Worm (Caenorhabditis elegans) whole organism, L1 larva: ENCODE data around the gene rnp-2.

ENCODE experiments used
- C16A3.4 ChIP-seq: fragments of 150-350 bp; optimal IDR thresholded peaks from 2 replicates; lab custom pipeline; 2014; ENCODE audit warnings: missing biosample characterization, missing genetic modification characterization
- F16B12.6 ChIP-seq: fragments of 150-350 bp; optimal IDR thresholded peaks from 2 replicates; lab custom pipeline; 2014; ENCODE audit warnings: missing biosample characterization, missing genetic modification characterization
- Y116A8C.19 ChIP-seq: sonication (generic microtip); optimal IDR thresholded peaks from 2 replicates; lab custom pipeline; 2016; ENCODE audit warnings: missing compliant biosample characterization, missing genetic modification characterization, borderline replicate concordance
- alr-1 ChIP-seq: fragments of 200-800 bp; sonication (Bioruptor generic); optimal IDR thresholded peaks from 2 replicates; lab custom pipeline; 2018; ENCODE audit warnings: borderline replicate concordance, mild to moderate bottlenecking, missing genetic modification characterization, missing compliant biosample characterization
- aly-2 ChIP-seq: fragments of 150-350 bp; optimal IDR thresholded peaks from 2 replicates; lab custom pipeline; 2014; ENCODE audit warnings: missing biosample characterization, missing genetic modification characterization
- ceh-8 ChIP-seq: fragments of 200-800 bp; sonication (Bioruptor generic); optimal IDR thresholded peaks from 2 replicates; lab custom pipeline; 2018; ENCODE audit warnings: mild to moderate bottlenecking, missing genetic modification characterization, moderate library complexity, missing compliant biosample characterization
- ceh-90 ChIP-seq: sonication (generic microtip); optimal IDR thresholded peaks from 2 replicates; lab custom pipeline; 2016; ENCODE audit warnings: missing genetic modification characterization, missing compliant biosample characterization
- dpl-1 ChIP-seq, 3 experiments: fragments of 150-350 bp in 2 of 3; sonication (generic microtip) in 1 of 3; optimal IDR thresholded peaks; 2 replicates each; lab custom pipeline; 2014 to 2017; ENCODE audit warnings: missing biosample characterization in 3 of 3, missing genetic modification characterization in 3 of 3, missing genetic modification reagents in 3 of 3
- efl-3 ChIP-seq: fragments of 200-800 bp; sonication (Bioruptor generic); optimal IDR thresholded peaks from 2 replicates; lab custom pipeline; 2018; ENCODE audit warnings: mild to moderate bottlenecking, missing genetic modification characterization, missing compliant biosample characterization
- egl-27 ChIP-seq, 2 experiments: fragments of 150-350 bp in 1 of 2; sonication (generic microtip); optimal IDR thresholded peaks; 3 replicates each; lab custom pipeline; 2017 to 2018; ENCODE audit warnings: missing biosample characterization in 2 of 2, missing genetic modification characterization in 2 of 2, missing genetic modification reagents in 2 of 2
- elt-3 ChIP-seq, 6 experiments: fragments of 150-350 bp in 1 of 6; sonication (generic microtip); optimal IDR thresholded peaks; 2 replicates each; lab custom pipeline; 2017 to 2018; ENCODE audit warnings: missing biosample characterization in 6 of 6, missing genetic modification characterization in 6 of 6, inconsistent platforms in 1 of 6
- fkh-10 ChIP-seq: sonication (generic microtip); optimal IDR thresholded peaks from 2 replicates; lab custom pipeline; 2017; ENCODE audit warnings: missing biosample characterization, missing genetic modification reagents, missing genetic modification characterization
- grh-1 ChIP-seq: fragments of 200-800 bp; sonication (Bioruptor generic); IDR thresholded peaks from 2 replicates; pipeline ENCODE4 v1.3.6; 2022; ENCODE audit warnings: missing genetic modification reagents, missing genetic modification characterization, missing compliant biosample characterization
- hlh-17 ChIP-seq: fragments of 200-800 bp; sonication (Bioruptor generic); optimal IDR thresholded peaks from 2 replicates; lab custom pipeline; 2018; ENCODE audit warnings: missing genetic modification characterization, mild to moderate bottlenecking, missing compliant biosample characterization, moderate library complexity, borderline replicate concordance
- hpl-2 ChIP-seq: fragments of 150-350 bp; optimal IDR thresholded peaks from 2 replicates; lab custom pipeline; 2014; ENCODE audit warnings: missing biosample characterization, missing genetic modification reagents, missing genetic modification characterization
- irx-1 ChIP-seq: sonication (generic microtip); optimal IDR thresholded peaks from 2 replicates; lab custom pipeline; 2016; ENCODE audit warnings: missing genetic modification characterization, missing compliant biosample characterization
- lin-14 ChIP-seq: fragments of 200-800 bp; sonication (Bioruptor generic); optimal IDR thresholded peaks from 2 replicates; lab custom pipeline; 2018; ENCODE audit warnings: mild to moderate bottlenecking, missing genetic modification characterization, moderate library complexity, missing compliant biosample characterization
- lin-35 ChIP-seq, 2 experiments: fragments of 150-350 bp; optimal IDR thresholded peaks; 2 replicates each; lab custom pipeline; 2014; ENCODE audit warnings: missing biosample characterization in 2 of 2, missing genetic modification characterization in 2 of 2, missing genetic modification reagents in 2 of 2
- lin-39 ChIP-seq: fragments of 150-350 bp; optimal IDR thresholded peaks from 2 replicates; lab custom pipeline; 2014; ENCODE audit warnings: missing biosample characterization, missing genetic modification reagents, missing genetic modification characterization
- mdl-1 ChIP-seq, 2 experiments: fragments of 150-350 bp; optimal IDR thresholded peaks; 2 replicates each; lab custom pipeline; 2014 to 2017; ENCODE audit warnings: missing biosample characterization in 2 of 2, missing genetic modification characterization in 2 of 2, inconsistent platforms in 1 of 2
- mef-2 ChIP-seq: fragments of 150-350 bp; optimal IDR thresholded peaks from 2 replicates; lab custom pipeline; 2014; ENCODE audit warnings: missing biosample characterization, missing genetic modification characterization
- mep-1 ChIP-seq: fragments of 150-350 bp; optimal IDR thresholded peaks from 2 replicates; lab custom pipeline; 2014; ENCODE audit warnings: missing biosample characterization, missing genetic modification characterization
- nhr-11 ChIP-seq: fragments of 150-350 bp; optimal IDR thresholded peaks from 2 replicates; lab custom pipeline; 2014; ENCODE audit warnings: missing biosample characterization, missing genetic modification characterization
- nhr-19 ChIP-seq: fragments of 200-800 bp; sonication (Bioruptor generic); conservative IDR thresholded peaks from 2 replicates; pipeline ENCODE4 v1.3.6; 2022; ENCODE audit warnings: missing genetic modification characterization, missing compliant biosample characterization
- nhr-20 ChIP-seq: sonication (generic microtip); optimal IDR thresholded peaks from 2 replicates; lab custom pipeline; 2016; ENCODE audit warnings: mild to moderate bottlenecking, missing genetic modification characterization, missing compliant biosample characterization
- nhr-47 ChIP-seq: sonication (generic microtip); optimal IDR thresholded peaks from 2 replicates; lab custom pipeline; 2016; ENCODE audit warnings: mild to moderate bottlenecking, missing genetic modification characterization, moderate library complexity, missing compliant biosample characterization
- nhr-77 ChIP-seq: fragments of 150-350 bp; optimal IDR thresholded peaks from 2 replicates; lab custom pipeline; 2014; ENCODE audit warnings: missing biosample characterization, missing genetic modification characterization
- pax-3 ChIP-seq: fragments of 200-800 bp; sonication (Bioruptor generic); optimal IDR thresholded peaks from 2 replicates; lab custom pipeline; 2018; ENCODE audit warnings: mild to moderate bottlenecking, missing genetic modification characterization, moderate library complexity, missing compliant biosample characterization
- pqm-1 ChIP-seq: sonication (generic microtip); optimal IDR thresholded peaks from 3 replicates; lab custom pipeline; 2017; ENCODE audit warnings: missing biosample characterization, missing genetic modification characterization
- snpc-4 ChIP-seq: fragments of 150-350 bp; optimal IDR thresholded peaks from 2 replicates; lab custom pipeline; 2014; ENCODE audit warnings: missing biosample characterization, missing genetic modification characterization
- sox-4 ChIP-seq: sonication (generic microtip); optimal IDR thresholded peaks from 2 replicates; lab custom pipeline; 2016; ENCODE audit warnings: missing genetic modification characterization, missing compliant biosample characterization
- sptf-1 ChIP-seq: fragments of 150-350 bp; optimal IDR thresholded peaks from 2 replicates; lab custom pipeline; 2014; ENCODE audit warnings: missing biosample characterization, missing genetic modification characterization
- sup-37 ChIP-seq: fragments of 200-800 bp; sonication (Bioruptor generic); optimal IDR thresholded peaks from 2 replicates; lab custom pipeline; 2018; ENCODE audit warnings: mild to moderate bottlenecking, missing genetic modification characterization, missing compliant biosample characterization
- tbx-2 ChIP-seq: sonication (generic microtip); optimal IDR thresholded peaks from 2 replicates; lab custom pipeline; 2016; ENCODE audit warnings: missing genetic modification characterization, missing compliant biosample characterization
- unc-62 ChIP-seq: fragments of 150-350 bp; optimal IDR thresholded peaks from 2 replicates; lab custom pipeline; 2014; ENCODE audit warnings: missing biosample characterization, missing genetic modification reagents, missing genetic modification characterization
- vab-15 ChIP-seq: sonication (generic microtip); optimal IDR thresholded peaks from 2 replicates; lab custom pipeline; 2017; ENCODE audit warnings: missing genotype, mild to moderate bottlenecking, missing genetic modification characterization, missing compliant biosample characterization
- zip-4 ChIP-seq: fragments of 200-800 bp; sonication (Bioruptor generic); optimal IDR thresholded peaks from 2 replicates; lab custom pipeline; 2018; ENCODE audit warnings: mild to moderate bottlenecking, missing genetic modification characterization, moderate library complexity, missing compliant biosample characterization
- ztf-4 ChIP-seq: fragments of 150-350 bp; optimal IDR thresholded peaks from 2 replicates; lab custom pipeline; 2014; ENCODE audit warnings: missing biosample characterization, missing genetic modification characterization

The rnp-2 gene

DNA sequence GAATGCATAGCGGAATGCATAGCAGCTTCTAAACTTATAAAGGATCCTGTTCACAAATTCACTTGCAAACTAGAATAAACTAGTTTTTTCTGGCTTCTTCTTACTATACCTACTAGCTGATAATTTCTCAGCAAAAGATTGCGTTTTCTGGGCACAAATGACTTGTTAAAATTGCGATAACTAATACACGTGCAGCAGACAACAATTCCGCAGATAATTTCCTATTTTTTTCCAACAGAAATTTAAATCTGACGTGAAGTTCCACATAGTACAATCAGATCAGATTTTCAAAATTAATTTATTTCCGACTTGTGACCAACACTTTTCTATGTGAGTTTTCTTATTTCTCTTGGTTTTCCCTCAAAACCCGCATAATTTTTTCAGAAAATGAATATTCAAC lies 7.5 kb upstream of the rnp-2 start, which contains the start of gene scrm-8:
Gene scrm-8, plus strand, starts transcription at position 301 of the 400 bp plus-strand sequence.
- no peak for TF ChIP-seq aly-2
- TF ChIP-seq nhr-19: no peak
- no peak for TF ChIP-seq nhr-11 (tag; lab: Kevin White, UChicago)
- no peak for TF ChIP-seq fkh-10 (GFP tag; lab: Kevin White, UChicago)
- no peak for TF ChIP-seq mdl-1 (tag; optimal IDR thresholded peaks at IDR 0.05; lab: Kevin White, UChicago)
- no peak for TF ChIP-seq ztf-4 (tag; lab: Kevin White, UChicago)
- TF ChIP-seq zip-4 (GFP tag; lab: Kevin White, UChicago): no peak
- no peak for TF ChIP-seq tbx-2 (tag; lab: Kevin White, UChicago)
- no peak for TF ChIP-seq egl-27 (tag; optimal IDR thresholded peaks at IDR 0.05; lab: Kevin White, UChicago)

DNA sequence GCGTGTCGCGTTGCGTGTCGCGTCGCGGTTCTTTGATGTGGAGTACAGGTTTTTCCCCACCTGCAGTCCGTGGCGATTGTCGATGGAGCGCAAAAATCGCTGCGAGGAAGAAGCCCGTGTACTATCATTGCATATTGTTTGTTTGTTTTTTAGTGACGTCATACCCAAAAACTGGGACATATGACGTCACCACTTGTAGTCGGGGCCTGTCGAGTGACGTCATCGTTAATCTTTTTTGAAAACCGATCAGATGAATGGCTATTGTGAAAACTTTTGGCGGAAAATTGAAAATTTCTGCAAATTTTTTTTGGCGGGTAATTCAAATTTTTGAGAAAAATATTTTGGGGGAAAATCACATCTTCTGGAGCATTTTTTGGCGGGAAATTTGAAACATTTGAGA lies 4.6 kb upstream of the rnp-2 start:
- TF ChIP-seq sox-4 (tag; lab: Kevin White, UChicago) (no peak), ceh-8 (GFP tag; lab: Kevin White, UChicago) (no peak), C16A3.4 (tag; lab: Kevin White, UChicago) (no peak), lin-35 (GFP tag; optimal IDR thresholded peaks at IDR 0.05; lab: Kevin White, UChicago) (no peak), egl-27 (tag; optimal IDR thresholded peaks at IDR 0.05; lab: Kevin White, UChicago) (no peak), ceh-90 (tag; lab: Kevin White, UChicago) (no peak), nhr-20 (tag; lab: Kevin White, UChicago) (no peak), lin-14 (GFP tag; lab: Kevin White, UChicago) (no peak), sup-37 (no peak), irx-1 (tag; lab: Kevin White, UChicago) (no peak)

DNA sequence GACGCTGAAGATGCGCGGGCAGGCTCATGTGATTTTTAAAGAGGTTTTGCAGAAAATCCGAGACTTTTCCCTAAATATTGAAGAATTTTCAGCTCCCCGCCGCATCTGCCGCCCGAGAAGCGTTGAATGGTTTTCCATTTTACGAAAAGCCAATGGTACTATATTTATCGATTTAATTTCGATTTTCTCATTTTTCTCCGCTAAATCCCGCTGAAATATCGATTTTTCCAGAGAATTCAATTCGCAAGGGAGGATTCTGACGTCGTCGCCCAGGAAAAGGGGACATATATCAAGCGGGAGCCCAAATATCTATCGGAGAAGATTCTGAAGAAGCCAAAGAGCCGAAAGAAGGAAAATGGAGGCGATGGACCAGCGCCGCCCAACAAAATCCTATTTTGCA lies 366 bp downstream of the rnp-2 start:
- TF ChIP-seq irx-1 (tag; lab: Kevin White, UChicago) (no peak), zip-4 (GFP tag; lab: Kevin White, UChicago) (no peak), elt-3 (tag; optimal IDR thresholded peaks at IDR 0.05; lab: Kevin White, UChicago) (no peak), pqm-1 (tag; lab: Kevin White, UChicago) (no peak), grh-1 (GFP tag; lab: Robert Waterston, UW) (no peak), nhr-47 (tag; lab: Kevin White, UChicago) (no peak), hlh-17 (GFP tag; lab: Kevin White, UChicago) (no peak), efl-3 (GFP tag; lab: Kevin White, UChicago) (no peak), lin-39 (no peak), F16B12.6 (tag; lab: Kevin White, UChicago) (no peak), nhr-77 (no peak), hpl-2 (GFP tag; lab: Kevin White, UChicago) (no peak), aly-2 (no peak), alr-1 (no peak), nhr-11 (tag; lab: Kevin White, UChicago) (no peak), sox-4 (tag; lab: Kevin White, UChicago) (no peak)

DNA sequence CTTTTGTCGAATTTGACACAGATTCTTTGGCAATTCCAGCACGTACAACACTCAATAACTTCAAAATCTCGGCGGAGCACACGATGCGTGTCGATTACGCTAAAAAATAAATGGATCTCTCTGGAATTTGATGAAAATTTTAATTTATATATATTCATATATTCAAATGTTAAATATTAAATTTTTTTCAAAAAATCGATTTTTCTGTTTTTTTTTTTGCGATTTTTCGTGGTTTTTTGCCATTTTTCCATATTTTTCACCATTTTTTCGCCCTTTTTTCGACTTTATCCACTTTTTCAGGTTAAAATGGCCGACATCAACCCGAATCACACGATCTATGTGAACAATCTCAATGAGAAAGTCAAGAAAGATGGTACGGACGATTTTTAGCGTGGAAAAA lies 1.9 kb downstream of the rnp-2 start, which contains the start of gene rnp-3:
Gene rnp-3, plus strand, starts transcription at position 301 of the 400 bp plus-strand sequence.
- no peak for TF ChIP-seq mep-1 (tag; lab: Kevin White, UChicago)
- no peak for TF ChIP-seq snpc-4 (tag; lab: Kevin White, UChicago)
- no peak for TF ChIP-seq mef-2
- no peak for TF ChIP-seq pax-3 (tag; lab: Kevin White, UChicago)
- TF ChIP-seq unc-62 (GFP tag; lab: Kevin White, UChicago): no peak
- no peak for TF ChIP-seq ztf-4 (tag; lab: Kevin White, UChicago)
- TF ChIP-seq nhr-20 (tag; lab: Kevin White, UChicago): no peak
- TF ChIP-seq dpl-1 (GFP tag; optimal IDR thresholded peaks at IDR 0.05; lab: Kevin White, UChicago): no peak
- no peak for TF ChIP-seq Y116A8C.19
- no peak for TF ChIP-seq efl-3 (GFP tag; lab: Kevin White, UChicago)
- no peak for TF ChIP-seq zip-4 (GFP tag; lab: Kevin White, UChicago)
- no peak for TF ChIP-seq vab-15 (tag; lab: Kevin White, UChicago)
- no peak for TF ChIP-seq C16A3.4 (tag; lab: Kevin White, UChicago)
- no peak for TF ChIP-seq sptf-1
